Fruit fly (Drosophila melanogaster) whole organism, adult: ENCODE results near the gene hll.

ENCODE experiments used
- CG11617 ChIP-seq: fragments of 200-800 bp; sonication (Bioruptor generic); optimal IDR thresholded peaks from 2 replicates; lab custom pipeline; 2017; ENCODE audit warnings: mild to moderate bottlenecking, missing biosample characterization, missing genetic modification reagents, missing genetic modification characterization
- CG12768 ChIP-seq: fragments of 200-800 bp; sonication (Bioruptor generic); optimal IDR thresholded peaks from 2 replicates; lab custom pipeline; 2017; ENCODE audit warnings: missing biosample characterization, missing genetic modification characterization, mild to moderate bottlenecking, moderate library complexity, missing genetic modification reagents
- CG1620 ChIP-seq: fragments of 200-800 bp; sonication (Bioruptor generic); optimal IDR thresholded peaks from 2 replicates; lab custom pipeline; 2016; ENCODE audit warnings: missing biosample characterization, missing genetic modification characterization
- CG33017 ChIP-seq: fragments of 200-800 bp; sonication (Bioruptor generic); optimal IDR thresholded peaks from 2 replicates; lab custom pipeline; 2018; ENCODE audit warnings: missing biosample characterization, mild to moderate bottlenecking, missing genetic modification characterization, moderate library complexity
- CG7101 ChIP-seq: fragments of 200-800 bp; sonication (Bioruptor generic); optimal IDR thresholded peaks from 2 replicates; lab custom pipeline; 2018; ENCODE audit warnings: missing biosample characterization, mild to moderate bottlenecking, missing genetic modification characterization, moderate library complexity
- Crg-1 ChIP-seq: fragments of 200-800 bp; sonication (Bioruptor generic); optimal IDR thresholded peaks from 2 replicates; lab custom pipeline; 2016; ENCODE audit warnings: missing biosample characterization, missing genetic modification characterization
- Mnt ChIP-seq: fragments of 200-800 bp; sonication (Bioruptor generic); optimal IDR thresholded peaks from 2 replicates; lab custom pipeline; 2016; ENCODE audit warnings: missing biosample characterization, mild to moderate bottlenecking, missing genetic modification characterization
- ovo ChIP-seq: fragments of 200-800 bp; sonication (Bioruptor generic); optimal IDR thresholded peaks from 2 replicates; lab custom pipeline; 2016; ENCODE audit warnings: missing biosample characterization, missing genetic modification characterization
- tj ChIP-seq: fragments of 200-800 bp; sonication (Bioruptor generic); optimal IDR thresholded peaks from 3 replicates; lab custom pipeline; 2017; ENCODE audit warnings: missing biosample characterization, mild to moderate bottlenecking, missing genetic modification characterization, moderate library complexity

- TF ChIP-seq CG7101 (tag; lab: Kevin White, UChicago) (no peak), CG33017 (tag; lab: Kevin White, UChicago) (no peak), Crg-1 (GFP tag; lab: Kevin White, UChicago) (no peak), Mnt (GFP tag; lab: Kevin White, UChicago) (no peak), CG11617 (no peak), ovo (no peak), CG12768 (GFP tag; lab: Kevin White, UChicago) (no peak), tj (GFP tag; lab: Kevin White, UChicago) (no peak), CG1620 (GFP tag; lab: Kevin White, UChicago) (no peak)
These were observed 27.8 kb upstream of the hll start for dm6 chr2L:13998952-13999351.
